Fruit fly (Drosophila melanogaster) whole organism, embryonic: ENCODE data around the gene dod.
A peak's percentile ranks its signal among the peaks of the same experiment; 100 is the strongest.

Experiments used
- Abd-B ChIP-seq: fragments of 200-800 bp; sonication (Bioruptor generic); optimal IDR thresholded peaks from 2 replicates; lab custom pipeline; 2018; ENCODE audit warnings: missing biosample characterization, mild to moderate bottlenecking, missing genetic modification characterization, moderate library complexity
- CG10147 ChIP-seq: fragments of 200-800 bp; sonication (Bioruptor generic); optimal IDR thresholded peaks from 2 replicates; lab custom pipeline; 2019; ENCODE audit warnings: missing biosample characterization, mild to moderate bottlenecking, missing genetic modification characterization, moderate library complexity
- CG1024 ChIP-seq: fragments of 200-800 bp; sonication (Bioruptor generic); IDR thresholded peaks from 2 replicates; pipeline ENCODE4 v1.3.6; 2022; ENCODE audit warnings: missing biosample characterization, missing genetic modification characterization
- CG10321 ChIP-seq: fragments of 200-800 bp; sonication (Bioruptor generic); IDR thresholded peaks from 2 replicates; pipeline ENCODE4 v1.3.6; 2022; ENCODE audit warnings: missing biosample characterization, missing genetic modification characterization
- CG11085 ChIP-seq: fragments of 200-800 bp; sonication (Bioruptor generic); IDR thresholded peaks from 2 replicates; pipeline ENCODE4 v1.3.6; 2022; ENCODE audit warnings: missing biosample characterization, missing genetic modification characterization
- CG11504 ChIP-seq: fragments of 200-800 bp; sonication (Bioruptor generic); optimal IDR thresholded peaks from 3 replicates; lab custom pipeline; 2019; ENCODE audit warnings: missing biosample characterization, mild to moderate bottlenecking, missing genetic modification characterization, moderate library complexity
- CG12391 ChIP-seq: fragments of 200-800 bp; sonication (Bioruptor generic); optimal IDR thresholded peaks from 3 replicates; lab custom pipeline; 2018; ENCODE audit warnings: missing biosample characterization, mild to moderate bottlenecking, missing genetic modification characterization, moderate library complexity
- CG12942 ChIP-seq: fragments of 200-800 bp; sonication (Bioruptor generic); optimal IDR thresholded peaks from 3 replicates; lab custom pipeline; 2016; ENCODE audit warnings: missing biosample characterization, missing genetic modification characterization
- CG13894 ChIP-seq: fragments of 200-800 bp; sonication (Bioruptor generic); optimal IDR thresholded peaks from 3 replicates; lab custom pipeline; 2018; ENCODE audit warnings: missing biosample characterization, mild to moderate bottlenecking, missing genetic modification characterization, moderate library complexity
- CG14860 ChIP-seq: fragments of 200-800 bp; sonication (Bioruptor generic); IDR thresholded peaks from 3 replicates; pipeline ENCODE4 v1.3.6; 2022; ENCODE audit warnings: missing biosample characterization, missing genetic modification characterization; ENCODE audit not compliant: partially characterized antibody
- CG17186 ChIP-seq: fragments of 200-800 bp; sonication (Bioruptor generic); optimal IDR thresholded peaks from 3 replicates; lab custom pipeline; 2017; ENCODE audit warnings: missing biosample characterization, missing genetic modification reagents, missing genetic modification characterization
- CG2202 ChIP-seq: fragments of 200-800 bp; sonication (Bioruptor generic); optimal IDR thresholded peaks from 2 replicates; lab custom pipeline; 2018; ENCODE audit warnings: missing biosample characterization, mild to moderate bottlenecking, missing genetic modification characterization
- CG30403 ChIP-seq: fragments of 200-800 bp; sonication (Bioruptor generic); optimal IDR thresholded peaks from 3 replicates; lab custom pipeline; 2016; ENCODE audit warnings: missing biosample characterization, missing genetic modification characterization
- CG4424 ChIP-seq: fragments of 200-800 bp; sonication (Bioruptor generic); optimal IDR thresholded peaks from 3 replicates; lab custom pipeline; 2016; ENCODE audit warnings: missing biosample characterization, missing genetic modification characterization
- CG7963 ChIP-seq: fragments of 200-800 bp; sonication (Bioruptor generic); IDR thresholded peaks from 3 replicates; pipeline ENCODE4 v1.3.6; 2022; ENCODE audit warnings: missing biosample characterization, missing genetic modification characterization; ENCODE audit not compliant: partially characterized antibody
- CG9797 ChIP-seq: fragments of 200-800 bp; sonication (Bioruptor generic); optimal IDR thresholded peaks from 3 replicates; lab custom pipeline; 2018; ENCODE audit warnings: missing biosample characterization, mild to moderate bottlenecking, missing genetic modification characterization
- Dek ChIP-seq: fragments of 200-800 bp; sonication (Bioruptor generic); optimal IDR thresholded peaks from 3 replicates; lab custom pipeline; 2019; ENCODE audit warnings: missing biosample characterization, mild to moderate bottlenecking, missing genetic modification characterization, moderate library complexity
- E2f1 ChIP-seq: fragments of 200-800 bp; sonication (Bioruptor generic); IDR thresholded peaks from 2 replicates; pipeline ENCODE4 v1.3.6; 2022; ENCODE audit warnings: missing biosample characterization, missing genetic modification characterization
- HLH54F ChIP-seq: fragments of 200-800 bp; sonication (Bioruptor generic); optimal IDR thresholded peaks from 3 replicates; lab custom pipeline; 2016; ENCODE audit warnings: missing biosample characterization, missing genetic modification characterization
- Hsf ChIP-seq: fragments of 200-800 bp; sonication (Bioruptor generic); optimal IDR thresholded peaks from 3 replicates; lab custom pipeline; 2016; ENCODE audit warnings: missing biosample characterization, missing genetic modification characterization
- Lhr ChIP-seq: fragments of 200-800 bp; sonication (Bioruptor generic); optimal IDR thresholded peaks from 3 replicates; lab custom pipeline; 2017; ENCODE audit warnings: mild to moderate bottlenecking, missing biosample characterization, missing genetic modification reagents, missing genetic modification characterization
- NC2α ChIP-seq: fragments of 200-800 bp; sonication (Bioruptor generic); optimal IDR thresholded peaks from 2 replicates; lab custom pipeline; 2016; ENCODE audit warnings: missing biosample characterization, missing genetic modification characterization
- Pdp1 ChIP-seq, 2 experiments: fragments of 200-800 bp; sonication (Bioruptor generic); optimal IDR thresholded peaks; 3 replicates each; lab custom pipeline; 2016; ENCODE audit warnings: missing biosample characterization in 2 of 2, missing genetic modification characterization in 2 of 2, mild to moderate bottlenecking in 1 of 2, moderate library complexity in 1 of 2
- Scr ChIP-seq: fragments of 200-800 bp; sonication (Bioruptor generic); IDR thresholded peaks from 2 replicates; pipeline ENCODE4 v1.3.6; 2022; ENCODE audit warnings: missing biosample characterization, missing genetic modification characterization; ENCODE audit not compliant: partially characterized antibody
- Spps ChIP-seq: fragments of 200-800 bp; sonication (Bioruptor generic); optimal IDR thresholded peaks from 2 replicates; lab custom pipeline; 2018; ENCODE audit warnings: missing biosample characterization, mild to moderate bottlenecking, missing genetic modification characterization
- TFAM ChIP-seq: fragments of 200-800 bp; sonication (Bioruptor generic); optimal IDR thresholded peaks from 2 replicates; lab custom pipeline; 2017; ENCODE audit warnings: missing biosample characterization, missing genetic modification characterization, inconsistent platforms
- YL-1 ChIP-seq: fragments of 200-800 bp; sonication (Bioruptor generic); optimal IDR thresholded peaks from 3 replicates; lab custom pipeline; 2017; ENCODE audit warnings: missing biosample characterization, mild to moderate bottlenecking, missing genetic modification characterization
- btn ChIP-seq: fragments of 200-800 bp; sonication (Bioruptor generic); optimal IDR thresholded peaks from 2 replicates; lab custom pipeline; 2016; ENCODE audit warnings: missing biosample characterization, missing genetic modification characterization
- fd96Cb ChIP-seq: fragments of 200-800 bp; sonication (Bioruptor generic); optimal IDR thresholded peaks from 2 replicates; lab custom pipeline; 2018; ENCODE audit warnings: missing biosample characterization, mild to moderate bottlenecking, missing genetic modification characterization, moderate library complexity
- fu2 ChIP-seq: fragments of 200-800 bp; sonication (Bioruptor generic); optimal IDR thresholded peaks from 2 replicates; lab custom pipeline; 2016; ENCODE audit warnings: missing biosample characterization, missing genetic modification characterization
- gcm ChIP-seq: fragments of 200-800 bp; sonication (Bioruptor generic); optimal IDR thresholded peaks from 2 replicates; lab custom pipeline; 2019; ENCODE audit warnings: missing biosample characterization, mild to moderate bottlenecking, missing genetic modification characterization, moderate library complexity
- gt ChIP-seq: fragments of 200-800 bp; sonication (Bioruptor generic); IDR thresholded peaks from 2 replicates; pipeline ENCODE4 v1.3.6; 2022; ENCODE audit warnings: missing biosample characterization, missing genetic modification characterization
- her ChIP-seq: fragments of 200-800 bp; sonication (Bioruptor generic); optimal IDR thresholded peaks from 2 replicates; lab custom pipeline; 2016; ENCODE audit warnings: missing biosample characterization, missing genetic modification characterization
- insv ChIP-seq, 2 experiments: fragments of 200-800 bp; sonication (Bioruptor generic); optimal IDR thresholded peaks; 3 replicates each; lab custom pipeline; 2016 to 2018; ENCODE audit warnings: missing biosample characterization in 2 of 2, missing genetic modification characterization in 2 of 2
- lilli ChIP-seq: fragments of 200-800 bp; sonication (Bioruptor generic); optimal IDR thresholded peaks from 3 replicates; lab custom pipeline; 2016; ENCODE audit warnings: missing biosample characterization, missing genetic modification characterization
- pb ChIP-seq: fragments of 200-800 bp; sonication (Bioruptor generic); optimal IDR thresholded peaks from 3 replicates; lab custom pipeline; 2016; ENCODE audit warnings: missing biosample characterization, missing genetic modification characterization
- pfk ChIP-seq: fragments of 200-800 bp; sonication (Bioruptor generic); optimal IDR thresholded peaks from 2 replicates; lab custom pipeline; 2018; ENCODE audit warnings: missing biosample characterization, mild to moderate bottlenecking, missing genetic modification characterization, moderate library complexity
- pros ChIP-seq: fragments of 200-800 bp; sonication (Bioruptor generic); optimal IDR thresholded peaks from 3 replicates; lab custom pipeline; 2019; ENCODE audit warnings: missing biosample characterization, mild to moderate bottlenecking, missing genetic modification characterization, moderate library complexity
- rib ChIP-seq: fragments of 200-800 bp; sonication (Bioruptor generic); IDR thresholded peaks from 2 replicates; pipeline ENCODE4 v1.3.6; 2022; ENCODE audit warnings: missing biosample characterization, missing genetic modification characterization
- sc ChIP-seq, 3 experiments: fragments of >200 bp in 2 of 3; fragments of 200-800 bp in 1 of 3; sonication (Bioruptor generic) in 1 of 3; optimal IDR thresholded peaks; 2 replicates in 2 of 3; 3 replicates in 1 of 3; lab custom pipeline; 2017; ENCODE audit warnings: mild to moderate bottlenecking in 1 of 3, missing biosample characterization in 1 of 3, missing genetic modification characterization in 1 of 3, missing genetic modification reagents in 1 of 3
- sens-2 ChIP-seq: fragments of 200-800 bp; sonication (Bioruptor generic); IDR thresholded peaks from 2 replicates; pipeline ENCODE4 v1.3.6; 2022; ENCODE audit warnings: missing biosample characterization, missing genetic modification characterization
- sob ChIP-seq: fragments of 200-800 bp; sonication (Bioruptor generic); IDR thresholded peaks from 2 replicates; pipeline ENCODE4 v1.3.6; 2022; ENCODE audit warnings: missing biosample characterization, missing genetic modification characterization
- sqz ChIP-seq: fragments of 200-800 bp; sonication (Bioruptor generic); optimal IDR thresholded peaks from 3 replicates; lab custom pipeline; 2018; ENCODE audit warnings: missing biosample characterization, mild to moderate bottlenecking, missing genetic modification characterization
- sr ChIP-seq: fragments of 200-800 bp; sonication (Bioruptor generic); IDR thresholded peaks from 3 replicates; pipeline ENCODE4 v1.3.6; 2022; ENCODE audit warnings: missing biosample characterization, missing genetic modification characterization
- trh ChIP-seq: fragments of 200-800 bp; sonication (Bioruptor generic); optimal IDR thresholded peaks from 2 replicates; lab custom pipeline; 2016; ENCODE audit warnings: missing biosample characterization, missing genetic modification characterization
- tx ChIP-seq: fragments of 200-800 bp; sonication (Bioruptor generic); optimal IDR thresholded peaks from 2 replicates; lab custom pipeline; 2016; ENCODE audit warnings: missing biosample characterization, missing genetic modification characterization
- unc-4 ChIP-seq: fragments of 200-800 bp; sonication (Bioruptor generic); IDR thresholded peaks from 2 replicates; pipeline ENCODE4 v1.3.6; 2022; ENCODE audit warnings: missing biosample characterization, missing genetic modification characterization; ENCODE audit not compliant: partially characterized antibody
- usp ChIP-seq: fragments of >200 bp; optimal IDR thresholded peaks from 2 replicates; lab custom pipeline; 2017; ENCODE audit warnings: missing biosample characterization, missing genetic modification characterization
- zen ChIP-seq: fragments of 200-800 bp; sonication (Bioruptor generic); optimal IDR thresholded peaks from 3 replicates; lab custom pipeline; 2018; ENCODE audit warnings: missing biosample characterization, mild to moderate bottlenecking, missing genetic modification characterization, moderate library complexity

Gene dod

dm6 chrX:21306485-21307142 lies 38.5 kb upstream of the dod start, which contains the start of gene Abca3 (continued):
- TF ChIP-seq CG4424 (GFP tag; lab: Kevin White, UChicago) (peak; percentile 25), CG11504 (tag; lab: Kevin White, UChicago) (peak; percentile 66), Lhr (GFP tag; lab: Kevin White, UChicago) (no peak), HLH54F (GFP tag; lab: Kevin White, UChicago) (peak; percentile 50), pros (GFP tag; lab: Kevin White, UChicago) (no peak), YL-1 (peak; percentile 2), btn (GFP tag; lab: Kevin White, UChicago) (peak; percentile 10), Hsf (peak; percentile 31), pfk (peak; percentile 58), Abd-B (peak; percentile 17), trh (GFP tag; lab: Kevin White, UChicago) (no peak), CG11085 (GFP tag; lab: Robert Waterston, UW) (no peak), CG14860 (GFP tag; lab: Robert Waterston, UW) (no peak), sr (no peak), fu2 (peak; percentile 41), sc (optimal IDR thresholded peaks at IDR 0.05; lab: Kevin White, UChicago) (no peak), sc (GFP tag; optimal IDR thresholded peaks at IDR 0.05; lab: Kevin White, UChicago) (no peak), CG17186 (GFP tag; lab: Kevin White, UChicago) (no peak), CG1024 (no peak), CG10321 (GFP tag; lab: Robert Waterston, UW) (no peak), fd96Cb (tag; lab: Kevin White, UChicago) (peak; percentile 29), lilli (GFP tag; lab: Kevin White, UChicago) (peak; percentile 60), CG12391 (tag; lab: Kevin White, UChicago) (peak; percentile 70), CG30403 (peak; percentile 66), sqz (GFP tag; lab: Kevin White, UChicago) (peak; percentile 17), CG7963 (GFP tag; lab: Robert Waterston, UW) (no peak), Spps (tag; lab: Kevin White, UChicago) (no peak), CG12942 (GFP tag; lab: Kevin White, UChicago) (peak; percentile 6), E2f1 (GFP tag; lab: Robert Waterston, UW) (no peak; the same call in 1 of the 2 replicates), Pdp1 (GFP tag; optimal IDR thresholded peaks at IDR 0.05; lab: Kevin White, UChicago) (peak; percentile 63 to 99), sob (GFP tag; lab: Robert Waterston, UW) (peak; percentile 71), sens-2 (GFP tag; lab: Robert Waterston, UW) (no peak; the same call in 1 of the 2 replicates), CG10147 (GFP tag; lab: Kevin White, UChicago) (peak; percentile 80), CG9797 (no peak), tx (GFP tag; lab: Kevin White, UChicago) (peak; percentile 42), NC2α (GFP tag; lab: Kevin White, UChicago) (peak; percentile 1), her (GFP tag; lab: Kevin White, UChicago) (peak; percentile 41), unc-4 (GFP tag; lab: Robert Waterston, UW) (no peak), rib (peak; percentile 61; the same call in 1 of the 2 replicates), pb (GFP tag; lab: Kevin White, UChicago) (peak; percentile 34), usp (GFP tag; lab: Kevin White, UChicago) (no peak), gcm (GFP tag; lab: Kevin White, UChicago) (peak; percentile 38), insv (GFP tag; optimal IDR thresholded peaks at IDR 0.05; lab: Kevin White, UChicago) (peak in 1 of 2 experiments; percentile 26), Scr (GFP tag; lab: Robert Waterston, UW) (no peak), TFAM (GFP tag; lab: Kevin White, UChicago) (no peak), gt (no peak), Dek (tag; lab: Kevin White, UChicago) (peak; percentile 57), CG2202 (tag; lab: Kevin White, UChicago) (no peak), zen (tag; lab: Kevin White, UChicago) (peak; percentile 13), CG13894 (peak; percentile 81)
